Fruit fly (Drosophila melanogaster) whole organism, wandering third instar larva: Measurements from ENCODE around the gene CG33710.

Experiments used
- Abd-B ChIP-seq: fragments of >200 bp; optimal IDR thresholded peaks from 2 replicates; lab custom pipeline; 2017; ENCODE audit warnings: missing biosample characterization, missing genetic modification characterization
- CG9705 ChIP-seq: fragments of 200-800 bp; sonication (Bioruptor generic); optimal IDR thresholded peaks from 2 replicates; lab custom pipeline; 2018; ENCODE audit warnings: missing biosample characterization, mild to moderate bottlenecking, missing genetic modification characterization
- CrebA ChIP-seq: fragments of 200-800 bp; sonication (Bioruptor generic); optimal IDR thresholded peaks from 2 replicates; lab custom pipeline; 2016; ENCODE audit warnings: missing biosample characterization, mild to moderate bottlenecking, missing genetic modification characterization, borderline replicate concordance
- Dfd ChIP-seq: fragments of >200 bp; optimal IDR thresholded peaks from 2 replicates; lab custom pipeline; 2017; ENCODE audit warnings: missing biosample characterization, missing genetic modification characterization
- Hnf4 ChIP-seq: fragments of 200-800 bp; sonication (Bioruptor generic); optimal IDR thresholded peaks from 2 replicates; lab custom pipeline; 2016; ENCODE audit warnings: missing biosample characterization, mild to moderate bottlenecking, missing genetic modification characterization
- Hr78 ChIP-seq: fragments of >200 bp; optimal IDR thresholded peaks from 2 replicates; lab custom pipeline; 2017; ENCODE audit warnings: missing biosample characterization, missing genetic modification characterization
- Hr83 ChIP-seq: fragments of 200-300 bp; sonication (Bioruptor generic); optimal IDR thresholded peaks from 2 replicates; lab custom pipeline; 2016; ENCODE audit warnings: missing biosample characterization, mild to moderate bottlenecking, missing genetic modification characterization, moderate library complexity; ENCODE audit not compliant: poor library complexity, severe bottlenecking
- Jra ChIP-seq: sonication (Bioruptor generic); optimal IDR thresholded peaks from 2 replicates; lab custom pipeline; 2016; ENCODE audit warnings: missing biosample characterization, missing genetic modification characterization
- Myc ChIP-seq: fragments of >200 bp; optimal IDR thresholded peaks from 2 replicates; lab custom pipeline; 2017
- N ChIP-seq: fragments of >200 bp; optimal IDR thresholded peaks from 2 replicates; lab custom pipeline; 2018; ENCODE audit warnings: missing biosample characterization, missing external identifiers, missing genetic modification characterization
- Rel ChIP-seq, 2 experiments: fragments of 200-800 bp; sonication (Bioruptor generic) in 1 of 2; optimal IDR thresholded peaks; 2 replicates in 1 of 2; 3 replicates in 1 of 2; lab custom pipeline; 2016 to 2019; ENCODE audit warnings: mild to moderate bottlenecking in 2 of 2, missing biosample characterization in 2 of 2, missing genetic modification characterization in 2 of 2, moderate library complexity in 1 of 2
- Sp1 ChIP-seq: fragments of 200-800 bp; sonication (Bioruptor generic); optimal IDR thresholded peaks from 3 replicates; lab custom pipeline; 2019; ENCODE audit warnings: missing biosample characterization, mild to moderate bottlenecking, missing genetic modification characterization, moderate library complexity
- br ChIP-seq: fragments of 200-800 bp; sonication (Bioruptor generic); optimal IDR thresholded peaks from 2 replicates; lab custom pipeline; 2016; ENCODE audit warnings: missing biosample characterization, missing genetic modification characterization
- brk ChIP-seq: fragments of 200-800 bp; sonication (Bioruptor generic); optimal IDR thresholded peaks from 2 replicates; lab custom pipeline; 2016; ENCODE audit warnings: missing biosample characterization, mild to moderate bottlenecking, missing genetic modification characterization
- dmrt93B ChIP-seq: fragments of 200-800 bp; sonication (Bioruptor generic); optimal IDR thresholded peaks from 2 replicates; lab custom pipeline; 2018; ENCODE audit warnings: missing biosample characterization, mild to moderate bottlenecking, missing genetic modification characterization
- dsf ChIP-seq: sonication (Bioruptor generic); optimal IDR thresholded peaks from 2 replicates; lab custom pipeline; 2016; ENCODE audit warnings: missing biosample characterization, missing genetic modification characterization, borderline replicate concordance
- ey ChIP-seq: fragments of 200-800 bp; sonication (Bioruptor generic); optimal IDR thresholded peaks from 2 replicates; lab custom pipeline; 2016; ENCODE audit warnings: missing biosample characterization, missing genetic modification characterization
- foxo ChIP-seq, 2 experiments: fragments of 200-800 bp; sonication (Bioruptor generic); optimal IDR thresholded peaks; 2 replicates in 1 of 2; 3 replicates in 1 of 2; lab custom pipeline; 2016 to 2017; ENCODE audit warnings: missing biosample characterization in 2 of 2, missing genetic modification characterization in 2 of 2
- fru ChIP-seq: fragments of 200-800 bp; sonication (Bioruptor generic); optimal IDR thresholded peaks from 3 replicates; lab custom pipeline; 2016; ENCODE audit warnings: missing biosample characterization, mild to moderate bottlenecking, missing genetic modification characterization
- h ChIP-seq: fragments of 200-800 bp; sonication (Bioruptor generic); optimal IDR thresholded peaks from 3 replicates; lab custom pipeline; 2016; ENCODE audit warnings: missing biosample characterization, mild to moderate bottlenecking, missing genetic modification characterization
- jim ChIP-seq: fragments of 175-275, 200-325 bp; sonication (Bioruptor generic); optimal IDR thresholded peaks from 2 replicates; lab custom pipeline; 2016; ENCODE audit warnings: missing biosample characterization, mild to moderate bottlenecking, missing genetic modification characterization
- pan ChIP-seq: fragments of >200 bp; optimal IDR thresholded peaks from 2 replicates; lab custom pipeline; 2017
- psq ChIP-seq: fragments of 200-800 bp; sonication (Bioruptor generic); optimal IDR thresholded peaks from 3 replicates; lab custom pipeline; 2017; ENCODE audit warnings: missing biosample characterization, mild to moderate bottlenecking, missing genetic modification characterization, moderate library complexity
- tai ChIP-seq: sonication (Bioruptor generic); optimal IDR thresholded peaks from 2 replicates; lab custom pipeline; 2016; ENCODE audit warnings: missing biosample characterization, missing genetic modification characterization
- usp ChIP-seq: fragments of >200 bp; optimal IDR thresholded peaks from 2 replicates; lab custom pipeline; 2017; ENCODE audit warnings: missing biosample characterization, missing genetic modification characterization
- woc ChIP-seq: sonication (Bioruptor generic); optimal IDR thresholded peaks from 2 replicates; lab custom pipeline; 2016; ENCODE audit warnings: missing biosample characterization, mild to moderate bottlenecking, missing genetic modification characterization

CG33710 gene

DNA sequence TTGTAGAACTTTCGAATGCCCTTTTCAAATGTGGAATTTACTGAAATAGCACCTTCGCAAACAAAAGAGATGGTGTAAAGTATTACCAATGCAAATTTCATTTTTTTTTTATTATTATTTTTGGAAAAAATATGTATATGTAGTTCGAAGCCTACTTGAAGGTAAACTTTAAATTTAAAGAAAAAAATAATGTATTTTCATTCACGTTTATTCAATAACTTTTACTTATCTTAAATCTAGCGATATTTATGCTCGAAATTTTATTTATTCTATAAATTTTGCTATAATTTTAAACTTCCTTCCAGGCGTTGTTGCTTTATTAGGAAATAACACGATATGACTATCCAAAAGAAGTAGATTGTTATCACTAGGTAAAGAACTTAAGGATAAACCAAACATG lies at the start of gene CG33710:
Gene CG33710, minus strand, starts transcription at position 101 of the 400 bp plus-strand sequence.
- no peak for TF ChIP-seq Rel (GFP tag; optimal IDR thresholded peaks at IDR 0.05; lab: Kevin White, UChicago)
- TF ChIP-seq Rel (tag; optimal IDR thresholded peaks at IDR 0.05; lab: Kevin White, UChicago), result no peak
- TF ChIP-seq Jra (GFP tag; lab: Kevin White, UChicago), result no peak

DNA sequence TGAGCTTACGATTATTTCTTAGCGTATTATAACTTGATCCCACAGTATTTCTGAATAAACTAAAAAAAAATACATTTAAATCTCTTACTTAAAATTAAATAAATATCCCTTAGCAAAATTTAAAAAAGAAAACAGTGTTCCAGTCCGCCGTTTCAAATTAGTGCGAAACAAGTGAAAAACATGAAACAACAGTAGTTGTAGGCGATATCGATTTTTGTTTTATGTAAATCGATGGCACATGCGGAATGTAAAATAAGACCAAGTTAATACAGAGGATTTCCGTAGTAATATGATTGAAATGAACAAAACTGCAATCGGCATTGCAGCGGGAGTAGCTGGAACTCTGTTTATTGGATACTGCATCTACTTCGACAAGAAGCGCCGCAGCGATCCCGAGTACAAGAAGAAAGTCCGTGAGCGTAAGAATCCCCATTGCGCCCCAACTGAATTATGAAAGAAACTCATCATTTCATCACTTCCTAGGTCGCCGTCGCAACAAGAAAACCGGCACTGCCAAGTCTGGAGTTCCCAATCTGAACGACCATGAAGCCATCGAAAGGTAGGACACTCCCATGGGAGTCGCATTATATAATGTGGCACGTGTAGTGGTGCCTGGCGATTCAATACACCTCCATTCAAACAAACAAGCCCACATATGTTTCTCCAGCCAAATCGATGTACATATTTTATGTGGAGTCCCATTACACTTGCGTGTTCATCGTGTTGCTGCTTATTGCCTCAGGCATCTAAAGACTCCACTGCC lies 48.5 kb upstream of the CG33710 start:
- TF ChIP-seq woc (GFP tag; lab: Kevin White, UChicago) (peak; percentile 56), br (GFP tag; lab: Kevin White, UChicago) (no peak), Myc (no peak), fru (peak; percentile 41)

DNA sequence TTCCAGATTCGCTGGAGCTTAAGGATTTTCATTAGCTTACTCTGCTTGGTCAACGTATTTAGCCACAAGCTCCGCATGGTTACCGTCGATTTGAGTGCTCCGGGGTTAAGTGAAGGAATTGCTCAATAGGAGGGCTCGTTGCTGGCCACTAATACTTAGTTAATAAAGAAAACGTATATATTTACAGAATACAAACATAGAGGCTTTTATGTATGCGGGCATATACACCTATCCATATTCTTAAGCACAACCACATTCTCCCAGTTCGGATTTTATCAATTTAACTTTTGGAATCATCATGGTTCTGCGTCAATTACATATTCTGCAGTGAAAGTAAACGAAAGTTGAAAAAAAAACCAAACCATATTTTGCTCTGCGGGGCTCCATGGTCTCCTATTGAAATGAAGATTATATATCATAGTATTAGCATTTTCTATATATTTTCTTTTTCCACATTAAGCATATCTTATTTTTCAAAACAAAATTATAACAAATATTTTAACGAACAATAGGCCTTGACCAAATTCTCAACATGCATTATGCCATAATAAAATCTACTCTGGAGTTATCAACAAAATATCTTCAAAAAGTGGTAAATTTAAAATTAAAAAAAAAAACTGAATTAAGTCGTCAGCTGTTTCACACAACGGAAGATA lies 47.6 kb upstream of the CG33710 start, which contains the start of the genes Tom20 and Gabat:
Gene Tom20, plus strand, starts transcription at position 564 of the 656 bp plus-strand sequence.
Gene Gabat, minus strand, starts transcription at position 606 of the 656 bp plus-strand sequence.
- no peak for TF ChIP-seq N (GFP tag; lab: Kevin White, UChicago)
- TF ChIP-seq Dfd (GFP tag; lab: Kevin White, UChicago), result no peak
- no peak for TF ChIP-seq Hr83 (GFP tag; lab: Kevin White, UChicago)
- no peak for TF ChIP-seq pan (lab: Kevin White, UChicago)
- no peak for TF ChIP-seq dsf
- no peak for TF ChIP-seq fru
- TF ChIP-seq Hnf4 (GFP tag; lab: Kevin White, UChicago), result no peak
- no peak for TF ChIP-seq psq (GFP tag; lab: Kevin White, UChicago)
- no peak for TF ChIP-seq CrebA
- TF ChIP-seq brk, result no peak
- no peak for TF ChIP-seq foxo (GFP tag; optimal IDR thresholded peaks at IDR 0.05; lab: Kevin White, UChicago)
- no peak for TF ChIP-seq h
- no peak for TF ChIP-seq Rel (GFP tag; optimal IDR thresholded peaks at IDR 0.05; lab: Kevin White, UChicago)
- TF ChIP-seq Rel (tag; optimal IDR thresholded peaks at IDR 0.05; lab: Kevin White, UChicago), result no peak

DNA sequence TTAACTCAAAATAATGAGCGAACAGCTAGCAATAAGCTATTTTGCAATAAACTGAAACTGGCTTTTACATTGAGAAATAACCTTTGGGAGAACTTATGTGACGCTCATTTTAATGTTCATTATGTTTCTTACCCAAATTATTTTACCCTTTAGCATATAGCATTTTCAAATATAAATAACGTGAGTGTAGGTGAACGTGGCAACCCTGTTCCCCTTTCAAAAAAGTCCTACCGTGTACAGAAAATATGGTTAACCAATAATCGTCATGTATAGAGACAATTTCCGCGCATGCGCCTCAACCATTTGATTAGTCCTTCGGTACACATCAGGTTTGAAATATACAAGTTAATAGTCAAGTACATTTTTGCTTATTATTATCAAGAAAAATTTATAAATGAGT lies 41.4 kb upstream of the CG33710 start:
- TF ChIP-seq usp (GFP tag; lab: Kevin White, UChicago), result no peak

DNA sequence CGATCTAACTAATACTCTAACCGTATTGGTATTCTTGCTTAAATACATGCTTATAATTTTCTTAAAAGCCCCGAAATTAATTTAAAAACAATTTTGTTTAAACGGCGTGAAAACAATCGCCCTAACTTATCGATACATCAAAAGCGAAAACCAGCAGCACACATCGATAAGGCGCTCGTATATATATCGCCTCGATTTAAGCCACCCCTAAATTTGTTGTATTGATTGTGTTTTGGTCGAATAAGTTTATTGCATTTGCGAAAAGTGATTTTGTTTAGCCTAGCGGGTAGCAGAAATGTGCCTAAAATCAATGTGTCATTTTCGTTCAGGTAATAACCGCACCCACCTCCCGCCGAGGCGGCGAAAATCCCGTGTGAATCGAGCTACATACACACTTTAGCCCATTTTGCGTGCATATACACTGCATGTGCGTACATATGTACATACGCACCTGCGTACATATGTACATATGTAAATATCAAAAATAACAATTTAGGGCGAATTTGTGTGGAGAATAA lies 39.2 kb upstream of the CG33710 start, which contains the start of the genes CG7646 and Nca:
Gene CG7646, plus strand, starts transcription at position 174 of the 518 bp plus-strand sequence.
Gene Nca, plus strand, starts transcription at position 174 of the 518 bp plus-strand sequence.
- TF ChIP-seq Jra (GFP tag; lab: Kevin White, UChicago) (peak; percentile 46), brk (peak; percentile 30), Hr83 (GFP tag; lab: Kevin White, UChicago) (peak; percentile 3), tai (GFP tag; lab: Kevin White, UChicago) (peak; percentile 5), CG9705 (GFP tag; lab: Kevin White, UChicago) (peak; percentile 22), h (peak; percentile 29), Sp1 (GFP tag; lab: Kevin White, UChicago) (no peak), dmrt93B (no peak)

DNA sequence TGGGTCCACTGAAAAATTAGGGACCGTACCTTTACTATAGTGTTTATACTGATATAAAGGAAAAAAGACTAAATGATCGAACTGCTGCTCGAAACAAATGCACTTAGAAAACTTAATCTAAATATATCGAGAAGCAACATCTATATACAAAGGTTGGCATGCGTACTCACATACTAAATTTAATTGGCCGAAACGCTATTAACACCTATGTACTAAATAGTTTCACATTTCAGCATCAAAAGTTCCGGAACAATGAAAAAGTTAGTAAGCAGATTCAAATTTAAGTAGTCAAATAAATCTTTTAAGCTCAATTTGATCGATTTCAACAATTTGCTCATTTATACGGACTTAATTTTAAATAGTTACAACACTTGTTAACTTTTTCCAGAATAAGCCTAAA lies 38.5 kb upstream of the CG33710 start, which contains the start of gene fln:
Gene fln, minus strand, starts transcription at position 101 of the 400 bp plus-strand sequence.
- TF ChIP-seq ey (no peak), Hr83 (GFP tag; lab: Kevin White, UChicago) (no peak), h (no peak), CG9705 (GFP tag; lab: Kevin White, UChicago) (no peak), Hr78 (no peak), Abd-B (GFP tag; lab: Kevin White, UChicago) (no peak), jim (no peak), pan (lab: Kevin White, UChicago) (no peak), brk (no peak)
